Fruit fly (Drosophila melanogaster): ENCODE data around the gene CG45011.

Gene CG45011

dm6 chr2L:11833786-11834185 lies at the start of gene CG45011:
Gene CG45011 (plus strand): TSS chr2L:11834086.
- TF ChIP-seq Myc (optimal IDR thresholded peaks at IDR 0.05) = no peak
- TF ChIP-seq Sin3A (optimal IDR thresholded peaks at IDR 0.05) = no peak
- TF ChIP-seq h (optimal IDR thresholded peaks at IDR 0.05) = no peak

- no peak for TF ChIP-seq psq (optimal IDR thresholded peaks at IDR 0.05)
- no peak for TF ChIP-seq ttk (optimal IDR thresholded peaks at IDR 0.05)
- TF ChIP-seq insv (optimal IDR thresholded peaks at IDR 0.05) = no peak
- TF ChIP-seq Sin3A (optimal IDR thresholded peaks at IDR 0.05) = no peak
- TF ChIP-seq Myc (optimal IDR thresholded peaks at IDR 0.05) = no peak
- TF ChIP-seq h (optimal IDR thresholded peaks at IDR 0.05) = no peak
These were observed 45.9 kb upstream of the CG45011 start, which contains the start of gene CG14931 for dm6 chr2L:11788034-11788433. Gene CG14931 (plus strand): TSS chr2L:11788334.

dm6 chr2L:11789690-11790089 lies 44.2 kb upstream of the CG45011 start, which contains the start of gene CG14932:
Gene CG14932 (plus strand): TSS chr2L:11789919.
- TF ChIP-seq insv (optimal IDR thresholded peaks at IDR 0.05) (no peak), Myc (optimal IDR thresholded peaks at IDR 0.05) (no peak), Sin3A (optimal IDR thresholded peaks at IDR 0.05) (no peak), ttk (optimal IDR thresholded peaks at IDR 0.05) (no peak), h (optimal IDR thresholded peaks at IDR 0.05) (no peak), psq (optimal IDR thresholded peaks at IDR 0.05) (no peak)

- no peak for TF ChIP-seq h (optimal IDR thresholded peaks at IDR 0.05)
- no peak for TF ChIP-seq Sin3A (optimal IDR thresholded peaks at IDR 0.05)
- no peak for TF ChIP-seq insv (optimal IDR thresholded peaks at IDR 0.05)
- no peak for TF ChIP-seq psq (optimal IDR thresholded peaks at IDR 0.05)
- TF ChIP-seq Myc (optimal IDR thresholded peaks at IDR 0.05) = no peak
- no peak for TF ChIP-seq ttk (optimal IDR thresholded peaks at IDR 0.05)
These were observed 41.6 kb upstream of the CG45011 start, which contains the start of gene Tsp33B for dm6 chr2L:11792265-11792664. Gene Tsp33B (minus strand): TSS chr2L:11792365.

dm6 chr2L:11793986-11794385 lies 39.9 kb upstream of the CG45011 start, which contains the start of gene CG14937:
Gene CG14937 (minus strand): TSS chr2L:11794086.
- TF ChIP-seq Myc (optimal IDR thresholded peaks at IDR 0.05) (no peak), Sin3A (optimal IDR thresholded peaks at IDR 0.05) (no peak), insv (optimal IDR thresholded peaks at IDR 0.05) (no peak), psq (optimal IDR thresholded peaks at IDR 0.05) (no peak), h (optimal IDR thresholded peaks at IDR 0.05) (no peak), ttk (optimal IDR thresholded peaks at IDR 0.05) (no peak)

- peak; percentile 18 for TF ChIP-seq h (optimal IDR thresholded peaks at IDR 0.05)
- no peak for TF ChIP-seq insv (optimal IDR thresholded peaks at IDR 0.05)
These were observed 36.8 kb upstream of the CG45011 start for dm6 chr2L:11797127-11797526.

- TF ChIP-seq Sin3A (optimal IDR thresholded peaks at IDR 0.05) = no peak
- no peak for TF ChIP-seq insv (optimal IDR thresholded peaks at IDR 0.05)
- no peak for TF ChIP-seq ttk (optimal IDR thresholded peaks at IDR 0.05)
- no peak for TF ChIP-seq h (optimal IDR thresholded peaks at IDR 0.05)
- no peak for TF ChIP-seq psq (optimal IDR thresholded peaks at IDR 0.05)
- no peak for TF ChIP-seq Myc (optimal IDR thresholded peaks at IDR 0.05)
These were observed 29.4 kb upstream of the CG45011 start for dm6 chr2L:11804228-11805044.

- TF ChIP-seq Myc (optimal IDR thresholded peaks at IDR 0.05) (no peak), psq (optimal IDR thresholded peaks at IDR 0.05) (peak; percentile 81), ttk (optimal IDR thresholded peaks at IDR 0.05) (no peak), h (optimal IDR thresholded peaks at IDR 0.05) (no peak), Sin3A (optimal IDR thresholded peaks at IDR 0.05) (no peak)
These were observed 27.7 kb upstream of the CG45011 start for dm6 chr2L:11806022-11806700.

- TF ChIP-seq ttk (optimal IDR thresholded peaks at IDR 0.05) = no peak
- TF ChIP-seq psq (optimal IDR thresholded peaks at IDR 0.05) = peak; percentile 57
- TF ChIP-seq Sin3A (optimal IDR thresholded peaks at IDR 0.05) = no peak
These were observed 26.9 kb upstream of the CG45011 start for dm6 chr2L:11806701-11807674.

- TF ChIP-seq insv (optimal IDR thresholded peaks at IDR 0.05) (no peak), Sin3A (optimal IDR thresholded peaks at IDR 0.05) (no peak), psq (optimal IDR thresholded peaks at IDR 0.05) (peak; percentile 32), h (optimal IDR thresholded peaks at IDR 0.05) (no peak), ttk (optimal IDR thresholded peaks at IDR 0.05) (no peak)
These were observed 26.1 kb upstream of the CG45011 start for dm6 chr2L:11807697-11808226.

dm6 chr2L:11808327-11808701 lies 25.6 kb upstream of the CG45011 start:
- no peak for TF ChIP-seq ttk (optimal IDR thresholded peaks at IDR 0.05)
- no peak for TF ChIP-seq Myc (optimal IDR thresholded peaks at IDR 0.05)
- TF ChIP-seq Sin3A (optimal IDR thresholded peaks at IDR 0.05) = no peak
- TF ChIP-seq h (optimal IDR thresholded peaks at IDR 0.05) = no peak
- TF ChIP-seq insv (optimal IDR thresholded peaks at IDR 0.05) = no peak

Data from Kc167 (cell line).